Fruit fly (Drosophila melanogaster): ENCODE results near the gene CG11085.

The CG11085 gene

dm6 chrX:12663464-12663938, 47.4 kb downstream of the CG11085 start:
- TF ChIP-seq Pif1B (GFP tag; optimal IDR thresholded peaks at IDR 0.05): no peak
- no peak for TF ChIP-seq CG9948 (tag; optimal IDR thresholded peaks at IDR 0.05)
- TF ChIP-seq Snoo (tag; optimal IDR thresholded peaks at IDR 0.05): no peak
- TF ChIP-seq CG34367 (tag; optimal IDR thresholded peaks at IDR 0.05): no peak
- no peak for TF ChIP-seq CG8159 (tag; optimal IDR thresholded peaks at IDR 0.05)
- peak; percentile 23; the same call in 1 of the 3 replicates for TF ChIP-seq CG4496 (GFP tag; IDR thresholded peaks at IDR 0.05)
- TF ChIP-seq Ets98B (GFP tag; IDR thresholded peaks at IDR 0.05): no peak
- TF ChIP-seq CG10348 (GFP tag; IDR thresholded peaks at IDR 0.05): no peak
- peak; percentile 28 for TF ChIP-seq gl (tag; optimal IDR thresholded peaks at IDR 0.05)
- no peak for TF ChIP-seq CG14655 (GFP tag; optimal IDR thresholded peaks at IDR 0.05)
- peak; percentile 72 for TF ChIP-seq CG13204 (GFP tag; optimal IDR thresholded peaks at IDR 0.05)
- no peak for TF ChIP-seq Pif1A (GFP tag; optimal IDR thresholded peaks at IDR 0.05)
- TF ChIP-seq CG17806 (tag; optimal IDR thresholded peaks at IDR 0.05): no peak
- peak; percentile 79 for TF ChIP-seq EcR (GFP tag; optimal IDR thresholded peaks at IDR 0.05)
- peak; percentile 16 for TF ChIP-seq CG15710 (tag; optimal IDR thresholded peaks at IDR 0.05)
- no peak for TF ChIP-seq CG32121 (GFP tag; IDR thresholded peaks at IDR 0.05)
- peak; percentile 19; the same call in 1 of the 2 replicates for TF ChIP-seq CG12605 (GFP tag; IDR thresholded peaks at IDR 0.05)
- TF ChIP-seq fd96Ca (GFP tag; IDR thresholded peaks at IDR 0.05): 0 out of 3 replicates have a peak, but pooled peaks have one; percentile 5
- TF ChIP-seq CG8301 (tag; optimal IDR thresholded peaks at IDR 0.05): no peak
- no peak for TF ChIP-seq rn (GFP tag; IDR thresholded peaks at IDR 0.05)
- TF ChIP-seq D1 (tag; optimal IDR thresholded peaks at IDR 0.05): no peak

dm6 chrX:12664117-12664783, 48.1 kb downstream of the CG11085 start:
- TF ChIP-seq CG15710 (tag; optimal IDR thresholded peaks at IDR 0.05) (no peak), rn (GFP tag; IDR thresholded peaks at IDR 0.05) (no peak), CG4496 (GFP tag; IDR thresholded peaks at IDR 0.05) (no peak), CG34367 (tag; optimal IDR thresholded peaks at IDR 0.05) (no peak), CG10348 (GFP tag; IDR thresholded peaks at IDR 0.05) (no peak), CG9948 (tag; optimal IDR thresholded peaks at IDR 0.05) (no peak), fd96Ca (GFP tag; IDR thresholded peaks at IDR 0.05) (no peak), CG13204 (GFP tag; optimal IDR thresholded peaks at IDR 0.05) (no peak), CG8159 (tag; optimal IDR thresholded peaks at IDR 0.05) (no peak), Pif1A (GFP tag; optimal IDR thresholded peaks at IDR 0.05) (no peak), D1 (tag; optimal IDR thresholded peaks at IDR 0.05) (no peak), CG17806 (tag; optimal IDR thresholded peaks at IDR 0.05) (no peak), CG32121 (GFP tag; IDR thresholded peaks at IDR 0.05) (no peak), Ets98B (GFP tag; IDR thresholded peaks at IDR 0.05) (no peak), EcR (GFP tag; optimal IDR thresholded peaks at IDR 0.05) (no peak), CG8301 (tag; optimal IDR thresholded peaks at IDR 0.05) (no peak), gl (tag; optimal IDR thresholded peaks at IDR 0.05) (no peak), Snoo (tag; optimal IDR thresholded peaks at IDR 0.05) (no peak)

- TF ChIP-seq CG12605 (GFP tag; IDR thresholded peaks at IDR 0.05) (peak; percentile 92), Snoo (tag; optimal IDR thresholded peaks at IDR 0.05) (peak; percentile 86), CG10348 (GFP tag; IDR thresholded peaks at IDR 0.05) (peak; percentile 74), Pif1B (GFP tag; optimal IDR thresholded peaks at IDR 0.05) (peak; percentile 73), CG17806 (tag; optimal IDR thresholded peaks at IDR 0.05) (peak; percentile 90), CG8159 (tag; optimal IDR thresholded peaks at IDR 0.05) (peak; percentile 89), CG34367 (tag; optimal IDR thresholded peaks at IDR 0.05) (peak; percentile 89), Ets98B (GFP tag; IDR thresholded peaks at IDR 0.05) (peak; percentile 94), gl (tag; optimal IDR thresholded peaks at IDR 0.05) (peak; percentile 72), CG13204 (GFP tag; optimal IDR thresholded peaks at IDR 0.05) (peak; percentile 62), Pif1A (GFP tag; optimal IDR thresholded peaks at IDR 0.05) (peak; percentile 69), CG9948 (tag; optimal IDR thresholded peaks at IDR 0.05) (peak; percentile 87), D1 (tag; optimal IDR thresholded peaks at IDR 0.05) (peak; percentile 58), CG4496 (GFP tag; IDR thresholded peaks at IDR 0.05) (peak; percentile 96), EcR (GFP tag; optimal IDR thresholded peaks at IDR 0.05) (peak; percentile 54), CG14655 (GFP tag; optimal IDR thresholded peaks at IDR 0.05) (peak; percentile 95), CG8301 (tag; optimal IDR thresholded peaks at IDR 0.05) (peak; percentile 91), CG32121 (GFP tag; IDR thresholded peaks at IDR 0.05) (peak; percentile 92), CG15710 (tag; optimal IDR thresholded peaks at IDR 0.05) (peak; percentile 89), fd96Ca (GFP tag; IDR thresholded peaks at IDR 0.05) (peak; percentile 91), rn (GFP tag; IDR thresholded peaks at IDR 0.05) (peak; percentile 85)
Observed at dm6 chrX:12665112-12665795, 49.1 kb downstream of the CG11085 start.

dm6 chrX:12665796-12666338, 49.8 kb downstream of the CG11085 start:
- TF ChIP-seq CG8159 (tag; optimal IDR thresholded peaks at IDR 0.05) (peak; percentile 22), fd96Ca (GFP tag; IDR thresholded peaks at IDR 0.05) (0 out of 3 replicates have a peak, but pooled peaks have one; percentile 7), CG32121 (GFP tag; IDR thresholded peaks at IDR 0.05) (no peak), EcR (GFP tag; optimal IDR thresholded peaks at IDR 0.05) (no peak)

- TF ChIP-seq CG9948 (tag; optimal IDR thresholded peaks at IDR 0.05) (peak; percentile 87), CG14655 (GFP tag; optimal IDR thresholded peaks at IDR 0.05) (peak; percentile 66), CG8301 (tag; optimal IDR thresholded peaks at IDR 0.05) (peak; percentile 47), CG10348 (GFP tag; IDR thresholded peaks at IDR 0.05) (no peak), rn (GFP tag; IDR thresholded peaks at IDR 0.05) (peak; percentile 54; the same call in 1 of the 2 replicates), D1 (tag; optimal IDR thresholded peaks at IDR 0.05) (peak; percentile 54), CG8159 (tag; optimal IDR thresholded peaks at IDR 0.05) (peak; percentile 90), Pif1B (GFP tag; optimal IDR thresholded peaks at IDR 0.05) (peak; percentile 73), EcR (GFP tag; optimal IDR thresholded peaks at IDR 0.05) (no peak), Pif1A (GFP tag; optimal IDR thresholded peaks at IDR 0.05) (peak; percentile 66), CG17806 (tag; optimal IDR thresholded peaks at IDR 0.05) (peak; percentile 86), Ets98B (GFP tag; IDR thresholded peaks at IDR 0.05) (peak; percentile 79), CG15710 (tag; optimal IDR thresholded peaks at IDR 0.05) (peak; percentile 86), CG34367 (tag; optimal IDR thresholded peaks at IDR 0.05) (peak; percentile 70), CG32121 (GFP tag; IDR thresholded peaks at IDR 0.05) (peak; percentile 72), CG13204 (GFP tag; optimal IDR thresholded peaks at IDR 0.05) (peak; percentile 48), CG4496 (GFP tag; IDR thresholded peaks at IDR 0.05) (peak; percentile 90), Snoo (tag; optimal IDR thresholded peaks at IDR 0.05) (peak; percentile 92), CG12605 (GFP tag; IDR thresholded peaks at IDR 0.05) (peak; percentile 83), fd96Ca (GFP tag; IDR thresholded peaks at IDR 0.05) (no peak), gl (tag; optimal IDR thresholded peaks at IDR 0.05) (peak; percentile 36)
Observed at dm6 chrX:12666471-12666884, 50.4 kb downstream of the CG11085 start.

Data from whole organism, pupa.